Fruit fly (Drosophila melanogaster): ENCODE data around the gene CG14621.
A peak's percentile ranks its signal among the peaks of the same experiment; 100 is the strongest.

CG14621 gene

DNA sequence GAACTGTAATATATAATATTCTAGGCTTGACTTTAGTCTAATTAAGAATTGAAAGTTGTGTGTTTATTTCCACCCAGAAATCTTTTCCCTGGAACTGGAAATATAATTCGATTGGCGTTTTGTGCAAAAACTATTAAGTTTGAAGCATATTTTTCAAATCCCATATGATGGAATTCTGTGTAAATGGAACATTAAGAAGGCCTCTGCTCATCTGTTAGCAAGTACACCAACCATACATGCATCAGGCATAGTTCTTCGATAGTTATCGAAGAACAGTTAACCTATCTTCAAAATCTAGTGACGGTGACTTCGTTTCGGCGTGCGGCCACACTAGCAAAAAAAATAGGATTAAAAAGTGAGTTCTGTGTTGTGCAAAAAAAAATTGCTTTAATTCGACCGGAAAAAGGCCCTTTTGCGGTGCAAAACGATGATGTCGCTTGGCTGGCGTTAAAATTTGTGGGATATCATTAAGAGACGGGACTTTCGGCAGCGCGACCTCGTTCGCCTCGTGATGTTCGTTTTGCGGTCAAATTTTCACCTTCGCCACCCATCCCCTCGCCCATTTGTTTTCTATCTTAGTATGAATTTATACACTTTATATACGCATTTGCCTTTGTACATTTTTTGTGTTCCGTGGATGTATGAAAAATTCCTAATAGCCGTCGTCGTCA is 11.6 kb downstream of the CG14621 start, which contains the start of gene Usp2:
TSS of gene Usp2 (plus strand) at position 295 of the 671 bp plus-strand sequence.
- TF ChIP-seq CG1620 (GFP tag; optimal IDR thresholded peaks at IDR 0.05) (peak; percentile 31), Clk (GFP tag; optimal IDR thresholded peaks at IDR 0.05) (no peak)

DNA sequence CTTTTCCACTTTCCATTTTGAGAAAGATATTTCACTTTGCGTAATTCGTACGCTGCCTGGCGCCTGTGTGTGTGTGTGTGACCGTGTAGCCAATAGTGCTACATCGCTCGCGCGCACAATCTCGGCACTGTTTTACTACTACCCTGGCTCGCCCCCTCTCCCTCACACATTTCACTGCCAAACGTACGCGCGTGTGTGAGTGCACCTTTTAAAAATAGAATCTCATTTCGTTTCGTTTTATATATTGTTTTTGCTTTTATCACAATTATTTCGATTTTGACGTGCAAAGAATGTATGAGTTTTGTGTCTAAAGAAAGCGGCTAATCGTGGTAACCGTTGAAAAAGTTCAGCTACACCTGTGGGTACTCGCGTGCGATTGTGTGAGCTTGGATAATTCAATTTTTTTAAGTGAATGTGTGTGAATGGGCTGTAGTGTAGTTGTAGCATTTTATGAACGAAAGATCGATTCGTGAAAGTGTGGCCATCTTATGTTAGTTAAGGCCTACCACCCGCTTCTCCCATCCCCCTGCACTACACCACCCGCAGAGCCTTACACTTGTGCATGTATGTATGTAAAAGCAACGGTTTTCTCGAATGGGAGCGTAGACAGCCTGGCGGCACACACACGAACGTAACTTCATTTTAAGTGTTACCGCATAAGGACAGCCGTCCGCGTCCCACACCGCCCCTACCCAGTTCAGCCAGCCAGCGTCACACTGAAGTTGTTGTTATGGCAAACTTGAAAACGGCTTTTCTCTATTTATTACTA is 12.3 kb downstream of the CG14621 start:
- TF ChIP-seq toe (GFP tag; optimal IDR thresholded peaks at IDR 0.05), result no peak
- TF ChIP-seq pad (GFP tag; optimal IDR thresholded peaks at IDR 0.05), result peak; percentile 84
- TF ChIP-seq cnc (optimal IDR thresholded peaks at IDR 0.05), result no peak
- TF ChIP-seq CG12768 (GFP tag; optimal IDR thresholded peaks at IDR 0.05), result no peak
- peak; percentile 99 for TF ChIP-seq cic (GFP tag; optimal IDR thresholded peaks at IDR 0.05)
- TF ChIP-seq bab1 (GFP tag; optimal IDR thresholded peaks at IDR 0.05), result no peak
- TF ChIP-seq CG33017 (tag; optimal IDR thresholded peaks at IDR 0.05), result no peak
- peak; percentile 77 for TF ChIP-seq Mnt (GFP tag; optimal IDR thresholded peaks at IDR 0.05)
- no peak for TF ChIP-seq CG1620 (GFP tag; optimal IDR thresholded peaks at IDR 0.05)
- TF ChIP-seq tj (GFP tag; optimal IDR thresholded peaks at IDR 0.05), result peak; percentile 46
- TF ChIP-seq Crg-1 (GFP tag; optimal IDR thresholded peaks at IDR 0.05), result no peak
- TF ChIP-seq ovo (GFP tag; optimal IDR thresholded peaks at IDR 0.05), result peak; percentile 50

DNA sequence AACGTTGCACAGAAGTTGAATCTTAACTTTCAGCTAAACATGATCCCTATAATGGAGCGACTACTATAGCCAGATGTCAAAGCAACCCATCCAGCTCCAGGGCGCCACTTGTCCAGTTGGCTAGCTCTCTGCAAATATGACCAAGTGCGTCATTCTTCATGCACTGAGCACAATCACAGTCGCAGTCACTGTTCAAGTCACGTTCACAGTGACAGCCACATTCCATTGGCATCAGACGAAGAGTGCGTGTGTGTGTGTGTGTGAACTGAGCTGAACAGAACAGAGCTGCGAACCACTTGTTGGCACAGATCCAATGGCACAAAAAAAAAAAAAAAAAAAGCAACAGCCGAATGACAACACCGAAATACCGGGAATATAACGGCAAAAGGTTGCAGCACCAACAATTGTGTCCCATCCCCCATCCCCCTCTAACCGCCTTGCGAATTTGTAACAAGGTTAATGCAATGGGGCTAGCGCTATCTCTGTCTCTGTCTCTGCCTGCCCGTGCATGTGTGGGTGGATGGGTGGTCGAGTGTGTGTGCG is 17.3 kb downstream of the CG14621 start:
- TF ChIP-seq CG11617 (GFP tag; optimal IDR thresholded peaks at IDR 0.05) (no peak), cic (GFP tag; optimal IDR thresholded peaks at IDR 0.05) (no peak)

DNA sequence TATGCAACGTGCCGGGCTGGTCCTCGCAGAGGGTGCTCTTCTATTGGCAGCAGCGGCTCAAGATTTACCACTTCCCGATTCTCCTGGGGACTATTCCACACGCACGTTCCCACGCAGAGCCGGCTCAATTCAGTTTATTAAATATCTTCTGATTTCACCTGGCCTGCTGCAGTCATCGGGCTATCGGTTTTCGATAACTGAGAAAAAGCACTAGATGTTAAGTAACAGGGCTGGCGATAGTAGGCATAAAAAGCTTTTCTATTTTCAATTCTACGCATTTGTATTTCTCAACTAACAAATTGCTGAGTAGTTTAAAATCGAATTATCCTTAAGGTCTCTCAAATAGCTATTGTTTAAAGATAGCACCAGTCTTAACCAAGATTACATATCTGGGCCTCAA is 27.8 kb downstream of the CG14621 start, which contains the start of gene CG14613:
TSS of gene CG14613 (minus strand) at position 203 of the 400 bp plus-strand sequence.
- no peak for TF ChIP-seq kay (GFP tag; ENCODE audit: borderline replicate concordance)
- no peak for TF ChIP-seq CG11617 (GFP tag; optimal IDR thresholded peaks at IDR 0.05)
- TF ChIP-seq toe (GFP tag; optimal IDR thresholded peaks at IDR 0.05), result no peak
- no peak for TF ChIP-seq Clk (GFP tag; optimal IDR thresholded peaks at IDR 0.05)
- TF ChIP-seq CG1620 (GFP tag; optimal IDR thresholded peaks at IDR 0.05), result no peak
- no peak for TF ChIP-seq Hr96 (GFP tag; optimal IDR thresholded peaks at IDR 0.05)
- TF ChIP-seq Crg-1 (GFP tag; optimal IDR thresholded peaks at IDR 0.05), result no peak
- no peak for TF ChIP-seq tj (GFP tag; optimal IDR thresholded peaks at IDR 0.05)

DNA sequence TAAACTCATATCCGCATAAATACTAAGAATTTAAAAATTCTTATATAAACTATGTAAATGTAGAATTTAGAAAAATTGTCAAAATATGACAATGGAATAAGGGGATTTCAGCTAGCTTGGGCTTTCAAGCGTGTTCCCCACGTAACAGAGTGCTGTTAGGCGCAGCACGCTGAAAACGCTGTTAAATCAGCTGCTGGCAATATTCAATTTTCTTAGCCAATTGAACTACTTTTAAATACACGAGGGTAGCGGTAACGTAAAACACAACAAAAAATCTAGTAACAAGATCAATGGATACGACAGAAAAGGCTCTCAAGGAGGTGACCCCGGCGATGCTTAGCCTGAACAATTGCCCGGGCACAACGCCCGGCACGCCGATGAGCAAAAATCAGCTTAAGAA is 29.5 kb downstream of the CG14621 start, which contains the start of gene CG14618:
TSS of gene CG14618 (plus strand) at position 179 of the 400 bp plus-strand sequence.
- TF ChIP-seq CG33017 (tag; optimal IDR thresholded peaks at IDR 0.05) (no peak), CG5204 (GFP tag; optimal IDR thresholded peaks at IDR 0.05) (no peak), CG7045 (GFP tag; optimal IDR thresholded peaks at IDR 0.05) (no peak), CG12768 (GFP tag; optimal IDR thresholded peaks at IDR 0.05) (no peak), kay (GFP tag; ENCODE audit: borderline replicate concordance) (peak; percentile 11)

DNA sequence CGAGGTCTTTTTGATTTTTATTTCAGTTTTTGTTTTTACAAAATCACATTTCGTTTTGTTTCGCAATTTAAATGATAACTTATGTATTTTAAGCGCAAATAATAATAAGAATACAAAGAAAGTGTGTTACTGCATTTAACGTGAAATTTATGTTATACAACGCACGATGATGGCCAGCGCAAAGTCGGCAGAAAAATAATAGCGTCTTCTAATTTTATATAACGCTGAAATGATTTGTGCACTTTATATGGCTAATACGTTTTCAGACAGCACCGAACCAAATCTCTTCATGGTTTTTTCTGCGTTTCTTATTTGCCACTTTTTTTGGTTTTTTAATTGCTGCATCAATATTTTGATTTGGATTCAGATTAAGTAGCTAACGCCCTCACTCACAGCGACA is 30.9 kb downstream of the CG14621 start:
- TF ChIP-seq kay (GFP tag; ENCODE audit: borderline replicate concordance) (peak; percentile 58), CG12768 (GFP tag; optimal IDR thresholded peaks at IDR 0.05) (no peak), Mnt (GFP tag; optimal IDR thresholded peaks at IDR 0.05) (no peak)

DNA sequence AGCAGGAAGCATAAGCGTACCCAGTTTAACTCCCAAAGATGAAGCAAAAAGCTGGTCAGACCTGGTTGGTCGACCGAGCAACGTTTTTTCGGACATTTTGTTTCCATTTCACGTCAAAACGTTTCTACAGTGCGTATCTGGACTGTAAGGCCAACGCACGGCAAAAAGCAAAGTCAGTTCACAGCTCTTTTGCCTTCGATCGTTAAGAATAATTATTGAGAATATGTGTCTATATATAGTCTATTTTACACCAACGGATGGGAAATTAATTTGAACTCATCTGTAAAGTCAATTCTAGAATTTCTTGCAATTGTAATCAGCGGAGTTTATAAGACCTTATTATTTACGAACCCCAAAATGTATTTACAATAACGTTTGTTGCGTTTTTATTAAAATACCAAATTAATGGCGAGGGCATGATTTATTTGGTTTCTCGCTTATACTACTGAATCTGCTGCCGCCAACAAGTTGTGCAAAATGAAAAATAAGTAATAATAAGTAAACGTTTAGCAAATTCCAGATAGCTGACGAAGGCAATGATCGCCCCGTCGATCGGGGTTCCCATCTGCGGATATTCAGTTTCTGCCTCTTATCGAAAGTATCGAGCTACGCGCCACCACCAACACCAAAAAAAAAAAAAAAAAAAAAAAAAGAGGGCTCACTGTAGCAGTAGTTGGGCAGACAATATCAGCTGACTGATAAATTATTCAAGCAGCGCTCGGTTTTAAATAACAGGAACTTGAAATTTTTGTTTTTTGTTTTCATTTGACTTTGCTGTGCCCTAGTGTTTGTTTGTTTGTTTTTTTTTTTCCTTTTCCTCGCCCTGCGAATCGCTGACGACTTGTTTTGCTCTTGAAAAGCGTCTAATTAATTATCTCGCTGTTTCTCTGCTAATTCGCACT is 33.9 kb downstream of the CG14621 start:
- TF ChIP-seq Crg-1 (GFP tag; optimal IDR thresholded peaks at IDR 0.05) (no peak), bab1 (GFP tag; optimal IDR thresholded peaks at IDR 0.05) (peak; percentile 25), toe (GFP tag; optimal IDR thresholded peaks at IDR 0.05) (no peak), ovo (GFP tag; optimal IDR thresholded peaks at IDR 0.05) (peak; percentile 1), tj (GFP tag; optimal IDR thresholded peaks at IDR 0.05) (peak; percentile 88), cic (GFP tag; optimal IDR thresholded peaks at IDR 0.05) (no peak), CG14711 (tag; optimal IDR thresholded peaks at IDR 0.05) (no peak)

Measured in whole organism, adult.